Fruit fly (Drosophila melanogaster) whole organism, prepupa: ENCODE measurements around the gene CG15385.
A peak's percentile ranks its signal among the peaks of the same experiment; 100 is the strongest.

Experiments used
- Blimp-1 ChIP-seq: fragments of 200-800 bp; sonication (Bioruptor generic); optimal IDR thresholded peaks from 3 replicates; lab custom pipeline; 2017; ENCODE audit warnings: missing biosample characterization, missing genetic modification characterization, mild to moderate bottlenecking, moderate library complexity, missing genetic modification reagents
- CG11294 ChIP-seq: fragments of 200-800 bp; sonication (Bioruptor generic); IDR thresholded peaks from 2 replicates; pipeline ENCODE4 v1.3.6; 2022; ENCODE audit warnings: missing biosample characterization, missing genetic modification characterization
- CG11762 ChIP-seq: fragments of 200-800 bp; sonication (Bioruptor generic); optimal IDR thresholded peaks from 3 replicates; lab custom pipeline; 2016; ENCODE audit warnings: missing biosample characterization, missing genetic modification characterization; ENCODE audit not compliant: insufficient read depth
- CG11902 ChIP-seq: fragments of 200-800 bp; sonication (Bioruptor generic); optimal IDR thresholded peaks from 3 replicates; lab custom pipeline; 2016; ENCODE audit warnings: missing biosample characterization, missing genetic modification characterization
- CG16779 ChIP-seq: fragments of 200-800 bp; sonication (Bioruptor generic); optimal IDR thresholded peaks from 3 replicates; lab custom pipeline; 2017; ENCODE audit warnings: missing biosample characterization, mild to moderate bottlenecking, missing genetic modification characterization
- CG3032 ChIP-seq: fragments of 200-800 bp; optimal IDR thresholded peaks from 2 replicates; lab custom pipeline; 2019; ENCODE audit warnings: missing biosample characterization, mild to moderate bottlenecking, missing genetic modification characterization, moderate library complexity
- CG31627 ChIP-seq: fragments of 200-800 bp; sonication (Bioruptor generic); optimal IDR thresholded peaks from 3 replicates; lab custom pipeline; 2016; ENCODE audit warnings: missing biosample characterization, missing genetic modification characterization
- CG32006 ChIP-seq: fragments of 200-800 bp; sonication (Bioruptor generic); optimal IDR thresholded peaks from 3 replicates; lab custom pipeline; 2017; ENCODE audit warnings: missing biosample characterization, mild to moderate bottlenecking, missing genetic modification characterization
- CG3919 ChIP-seq: fragments of 200-800 bp; sonication (Bioruptor generic); optimal IDR thresholded peaks from 3 replicates; lab custom pipeline; 2016; ENCODE audit warnings: missing biosample characterization, missing genetic modification characterization
- CG6163 ChIP-seq: fragments of 200-800 bp; sonication (Bioruptor generic); IDR thresholded peaks from 3 replicates; pipeline ENCODE4 v1.3.6; 2022; ENCODE audit warnings: missing biosample characterization, missing genetic modification characterization
- CG6792 ChIP-seq: fragments of 200-800 bp; sonication (Bioruptor generic); optimal IDR thresholded peaks from 3 replicates; lab custom pipeline; 2016; ENCODE audit warnings: missing biosample characterization, missing genetic modification characterization
- CG6808 ChIP-seq: fragments of 200-800 bp; sonication (Bioruptor generic); optimal IDR thresholded peaks from 3 replicates; lab custom pipeline; 2017; ENCODE audit warnings: missing biosample characterization, missing genetic modification characterization, mild to moderate bottlenecking, moderate library complexity, missing genetic modification reagents
- CG6854 ChIP-seq: fragments of 200-800 bp; sonication (Bioruptor generic); optimal IDR thresholded peaks from 2 replicates; lab custom pipeline; 2017; ENCODE audit warnings: missing biosample characterization, mild to moderate bottlenecking, missing genetic modification characterization
- CG7368 ChIP-seq: fragments of 200-800 bp; sonication (Bioruptor generic); optimal IDR thresholded peaks from 3 replicates; lab custom pipeline; 2016; ENCODE audit warnings: missing biosample characterization, missing genetic modification characterization
- CG8119 ChIP-seq: fragments of 200-800 bp; sonication (Bioruptor generic); IDR thresholded peaks from 3 replicates; pipeline ENCODE4 v1.3.6; 2022; ENCODE audit warnings: missing biosample characterization, missing genetic modification characterization
- CG8319 ChIP-seq: fragments of 200-800 bp; sonication (Bioruptor generic); optimal IDR thresholded peaks from 3 replicates; lab custom pipeline; 2016; ENCODE audit warnings: missing biosample characterization, missing genetic modification characterization
- CG9139 ChIP-seq: fragments of 200-800 bp; sonication (Bioruptor generic); optimal IDR thresholded peaks from 3 replicates; lab custom pipeline; 2017; ENCODE audit warnings: missing biosample characterization, mild to moderate bottlenecking, missing genetic modification characterization
- Eip78C ChIP-seq: fragments of 200-800 bp; sonication (Bioruptor generic); peaks from one replicate; lab custom pipeline; 2016; ENCODE audit warnings: missing biosample characterization, missing genetic modification characterization
- Eip93F ChIP-seq: fragments of 200-800 bp; sonication (Bioruptor generic); optimal IDR thresholded peaks from 2 replicates; lab custom pipeline; 2016; ENCODE audit warnings: missing biosample characterization, mild to moderate bottlenecking, missing genetic modification characterization
- Ets21C ChIP-seq: fragments of 200-800 bp; sonication (Bioruptor generic); optimal IDR thresholded peaks from 3 replicates; lab custom pipeline; 2016; ENCODE audit warnings: missing biosample characterization, missing genetic modification characterization
- Ets96B ChIP-seq: fragments of 200-800 bp; optimal IDR thresholded peaks from 2 replicates; lab custom pipeline; 2019; ENCODE audit warnings: missing biosample characterization, mild to moderate bottlenecking, missing genetic modification characterization, moderate library complexity
- Gug ChIP-seq: fragments of 200-800 bp; sonication (Bioruptor generic); IDR thresholded peaks from 2 replicates; pipeline ENCODE4 v1.3.6; 2022; ENCODE audit warnings: missing biosample characterization, missing genetic modification characterization
- Hr38 ChIP-seq: sonication (Bioruptor generic); optimal IDR thresholded peaks from 2 replicates; lab custom pipeline; 2016; ENCODE audit warnings: missing biosample characterization, missing genetic modification characterization
- Hr39 ChIP-seq: fragments of 200-800 bp; sonication (Bioruptor generic); optimal IDR thresholded peaks from 2 replicates; lab custom pipeline; 2016; ENCODE audit warnings: missing biosample characterization, missing genetic modification characterization
- Sox102F ChIP-seq: fragments of 200-800 bp; sonication (Bioruptor generic); optimal IDR thresholded peaks from 2 replicates; lab custom pipeline; 2016; ENCODE audit warnings: missing biosample characterization, mild to moderate bottlenecking, missing genetic modification characterization
- Sox15 ChIP-seq: fragments of 200-800 bp; sonication (Bioruptor generic); optimal IDR thresholded peaks from 3 replicates; lab custom pipeline; 2016; ENCODE audit warnings: missing biosample characterization, missing genetic modification characterization
- cyc ChIP-seq: fragments of 200-800 bp; sonication (Bioruptor generic); optimal IDR thresholded peaks from 3 replicates; lab custom pipeline; 2016; ENCODE audit warnings: missing biosample characterization, missing genetic modification characterization
- dac ChIP-seq: fragments of 200-800 bp; sonication (Bioruptor generic); optimal IDR thresholded peaks from 2 replicates; lab custom pipeline; 2017; ENCODE audit warnings: missing biosample characterization, mild to moderate bottlenecking, missing genetic modification characterization
- dsx ChIP-seq: fragments of 200-800 bp; optimal IDR thresholded peaks from 3 replicates; lab custom pipeline; 2019; ENCODE audit warnings: missing biosample characterization, mild to moderate bottlenecking, missing genetic modification characterization, moderate library complexity; ENCODE audit not compliant: poor library complexity, severe bottlenecking
- eg ChIP-seq: fragments of 200-800 bp; sonication (Bioruptor generic); IDR thresholded peaks from 3 replicates; pipeline ENCODE4 v1.3.6; 2022; ENCODE audit warnings: missing biosample characterization, missing genetic modification characterization
- esn ChIP-seq: fragments of 200-800 bp; sonication (Bioruptor generic); optimal IDR thresholded peaks from 2 replicates; lab custom pipeline; 2016; ENCODE audit warnings: missing biosample characterization, mild to moderate bottlenecking, missing genetic modification characterization, moderate library complexity
- fd59A ChIP-seq: fragments of 200-800 bp; sonication (Bioruptor generic); optimal IDR thresholded peaks from 2 replicates; lab custom pipeline; 2017; ENCODE audit warnings: missing biosample characterization, mild to moderate bottlenecking, missing genetic modification characterization, missing genetic modification reagents
- fkh ChIP-seq: fragments of 200-800 bp; sonication (Bioruptor generic); optimal IDR thresholded peaks from 3 replicates; lab custom pipeline; 2017; ENCODE audit warnings: missing biosample characterization, mild to moderate bottlenecking, missing genetic modification characterization, moderate library complexity
- lz ChIP-seq: fragments of 200-800 bp; sonication (Bioruptor generic); optimal IDR thresholded peaks from 3 replicates; lab custom pipeline; 2016; ENCODE audit warnings: missing biosample characterization, missing genetic modification characterization
- pdm3 ChIP-seq: fragments of 200-800 bp; sonication (Bioruptor generic); optimal IDR thresholded peaks from 3 replicates; lab custom pipeline; 2016; ENCODE audit warnings: missing biosample characterization, missing genetic modification characterization
- salr ChIP-seq, 2 experiments: fragments of 200-800 bp; sonication (Bioruptor generic); optimal IDR thresholded peaks; 3 replicates each; lab custom pipeline; 2016 to 2018; ENCODE audit warnings: missing biosample characterization in 2 of 2, missing genetic modification characterization in 2 of 2, mild to moderate bottlenecking in 1 of 2
- spab ChIP-seq: fragments of 200-800 bp; sonication (Bioruptor generic); optimal IDR thresholded peaks from 2 replicates; lab custom pipeline; 2017; ENCODE audit warnings: missing biosample characterization, mild to moderate bottlenecking, missing genetic modification characterization, missing genetic modification reagents
- svp ChIP-seq: fragments of 200-800 bp; sonication (Bioruptor generic); peaks from one replicate; lab custom pipeline; 2016; ENCODE audit warnings: missing biosample characterization, missing genetic modification characterization
- topi ChIP-seq: fragments of 200-800 bp; sonication (Bioruptor generic); optimal IDR thresholded peaks from 3 replicates; lab custom pipeline; 2016; ENCODE audit warnings: missing biosample characterization, missing genetic modification characterization
- vri ChIP-seq: fragments of 200-800 bp; sonication (Bioruptor generic); optimal IDR thresholded peaks from 3 replicates; lab custom pipeline; 2016; ENCODE audit warnings: missing biosample characterization, mild to moderate bottlenecking, missing genetic modification characterization

CG15385 gene

dm6 chr2L:2196590-2197474, 15.5 kb downstream of the CG15385 start (continued):
- no peak for TF ChIP-seq Eip93F (GFP tag; lab: Kevin White, UChicago)
- TF ChIP-seq Sox102F (GFP tag; lab: Kevin White, UChicago) = peak; percentile 43
- TF ChIP-seq Blimp-1 (GFP tag; lab: Kevin White, UChicago) = peak; percentile 21
- peak; percentile 65 for TF ChIP-seq CG16779 (tag; lab: Kevin White, UChicago)
- TF ChIP-seq Sox15 = no peak
- peak; percentile 43 for TF ChIP-seq CG6854 (GFP tag; lab: Kevin White, UChicago)
- peak; percentile 30 for TF ChIP-seq CG11762
- TF ChIP-seq fd59A (GFP tag; lab: Kevin White, UChicago) = peak; percentile 0
- TF ChIP-seq Ets21C (GFP tag; lab: Kevin White, UChicago) = peak; percentile 52
- no peak for TF ChIP-seq CG8119 (GFP tag; lab: Robert Waterston, UW)
- TF ChIP-seq topi = peak; percentile 58
- peak; percentile 96 for TF ChIP-seq vri (GFP tag; lab: Kevin White, UChicago)
- TF ChIP-seq CG3919 (GFP tag; lab: Kevin White, UChicago) = peak; percentile 32
- peak; percentile 34 for TF ChIP-seq dac
- TF ChIP-seq CG31627 (GFP tag; lab: Kevin White, UChicago) = peak; percentile 65
- peak; percentile 31 for TF ChIP-seq CG8319
- no peak for TF ChIP-seq CG6163 (GFP tag; lab: Robert Waterston, UW)
- TF ChIP-seq spab (GFP tag; lab: Kevin White, UChicago) = no peak
- peak; percentile 99 for TF ChIP-seq fkh (GFP tag; lab: Kevin White, UChicago)
- TF ChIP-seq CG3032 (tag; lab: Kevin White, UChicago) = peak; percentile 31
- TF ChIP-seq dsx (GFP tag; lab: Kevin White, UChicago) = peak; percentile 60
- TF ChIP-seq Hr39 (GFP tag; lab: Kevin White, UChicago) = peak; percentile 77
- peak; percentile 61 for TF ChIP-seq lz (GFP tag; lab: Kevin White, UChicago)
- peak in 1 of 2 experiments; percentile 77 for TF ChIP-seq salr (GFP tag; optimal IDR thresholded peaks at IDR 0.05; lab: Kevin White, UChicago)
- peak; percentile 67 for TF ChIP-seq CG9139
- TF ChIP-seq svp (GFP tag; lab: Kevin White, UChicago) = peak; percentile 100
- peak; percentile 48 for TF ChIP-seq cyc (GFP tag; lab: Kevin White, UChicago)
- peak; percentile 23 for TF ChIP-seq CG6792 (GFP tag; lab: Kevin White, UChicago)
- peak; percentile 67 for TF ChIP-seq CG32006 (GFP tag; lab: Kevin White, UChicago)
- TF ChIP-seq CG7368 (GFP tag; lab: Kevin White, UChicago) = no peak
- peak; percentile 55 for TF ChIP-seq CG6808
- no peak for TF ChIP-seq Hr38 (GFP tag; lab: Kevin White, UChicago)
- TF ChIP-seq CG11902 = no peak
- TF ChIP-seq Eip78C (GFP tag; lab: Kevin White, UChicago) = peak; percentile 80
- no peak for TF ChIP-seq CG11294 (GFP tag; lab: Robert Waterston, UW)
- TF ChIP-seq Ets96B (tag; lab: Kevin White, UChicago) = peak; percentile 44

DNA sequence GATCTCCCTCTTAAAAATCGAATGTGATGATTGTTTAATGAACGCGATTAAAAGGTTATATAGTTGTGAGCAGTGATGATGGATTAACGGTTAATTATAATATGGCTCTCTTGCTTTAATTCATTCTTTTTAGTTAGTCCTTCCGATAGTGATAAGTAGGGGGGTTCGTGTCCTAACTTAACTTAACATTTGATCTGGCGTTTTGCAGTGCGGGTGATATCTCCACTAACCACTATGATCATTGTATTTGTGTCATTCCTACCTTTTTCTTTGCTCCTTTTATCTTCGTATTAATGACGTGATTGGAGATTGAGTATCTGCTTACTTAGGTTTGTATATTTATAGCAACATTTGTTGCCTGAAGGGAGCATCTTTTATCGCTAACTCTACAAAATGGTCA, 17.0 kb downstream of the CG15385 start:
- no peak for TF ChIP-seq pdm3
- TF ChIP-seq Gug (GFP tag; lab: Robert Waterston, UW) = no peak
- TF ChIP-seq esn (GFP tag; lab: Kevin White, UChicago) = no peak
- no peak for TF ChIP-seq CG11902
- TF ChIP-seq eg (GFP tag; lab: Robert Waterston, UW) = no peak
- TF ChIP-seq, all 60 proteins: peak for 0
